Fruit fly (Drosophila melanogaster) whole organism, embryonic: ENCODE results near the gene CG31219.

Source experiments
- B-H1 ChIP-seq: fragments of 200-800 bp; sonication (Bioruptor generic); IDR thresholded peaks from 3 replicates; pipeline ENCODE4 v1.3.6; 2022; ENCODE audit warnings: missing biosample characterization, missing genetic modification characterization
- Bgb ChIP-seq: fragments of 200-800 bp; sonication (Bioruptor generic); IDR thresholded peaks from 2 replicates; pipeline ENCODE4 v1.3.6; 2022; ENCODE audit warnings: missing biosample characterization, missing genetic modification characterization; ENCODE audit not compliant: partially characterized antibody
- CG10209 ChIP-seq: fragments of 200-800 bp; sonication (Bioruptor generic); optimal IDR thresholded peaks from 3 replicates; lab custom pipeline; 2017; ENCODE audit warnings: missing biosample characterization, mild to moderate bottlenecking, missing genetic modification characterization, missing genetic modification reagents
- CG1024 ChIP-seq: fragments of 200-800 bp; sonication (Bioruptor generic); IDR thresholded peaks from 2 replicates; pipeline ENCODE4 v1.3.6; 2022; ENCODE audit warnings: missing biosample characterization, missing genetic modification characterization
- CG10543 ChIP-seq: fragments of 200-800 bp; sonication (Bioruptor generic); optimal IDR thresholded peaks from 3 replicates; lab custom pipeline; 2017; ENCODE audit warnings: missing biosample characterization, mild to moderate bottlenecking, missing genetic modification characterization, moderate library complexity
- CG11093 ChIP-seq: fragments of 200-800 bp; sonication (Bioruptor generic); IDR thresholded peaks from 3 replicates; pipeline ENCODE4 v1.3.6; 2022; ENCODE audit warnings: missing biosample characterization, missing genetic modification characterization
- CG11504 ChIP-seq: fragments of 200-800 bp; sonication (Bioruptor generic); optimal IDR thresholded peaks from 3 replicates; lab custom pipeline; 2019; ENCODE audit warnings: missing biosample characterization, mild to moderate bottlenecking, missing genetic modification characterization, moderate library complexity
- CG13123 ChIP-seq: fragments of 200-800 bp; sonication (Bioruptor generic); optimal IDR thresholded peaks from 2 replicates; lab custom pipeline; 2016; ENCODE audit warnings: missing biosample characterization, missing genetic modification characterization
- CG14050 ChIP-seq: fragments of 200-800 bp; sonication (Bioruptor generic); IDR thresholded peaks from 3 replicates; pipeline ENCODE4 v1.3.6; 2022; ENCODE audit warnings: missing biosample characterization, missing genetic modification characterization
- CG14667 ChIP-seq: fragments of 200-800 bp; sonication (Bioruptor generic); IDR thresholded peaks from 2 replicates; pipeline ENCODE4 v1.3.6; 2022; ENCODE audit warnings: missing biosample characterization, missing genetic modification characterization
- CG1529 ChIP-seq: fragments of 200-800 bp; sonication (Bioruptor generic); optimal IDR thresholded peaks from 3 replicates; lab custom pipeline; 2018; ENCODE audit warnings: missing biosample characterization, missing genetic modification characterization
- CG15479 ChIP-seq: fragments of 200-800 bp; sonication (Bioruptor generic); optimal IDR thresholded peaks from 3 replicates; lab custom pipeline; 2019; ENCODE audit warnings: missing biosample characterization, mild to moderate bottlenecking, missing genetic modification characterization, moderate library complexity
- CG16813 ChIP-seq: fragments of 200-800 bp; sonication (Bioruptor generic); IDR thresholded peaks from 3 replicates; pipeline ENCODE4 v1.3.6; 2022; ENCODE audit warnings: missing biosample characterization, missing genetic modification characterization; ENCODE audit not compliant: partially characterized antibody
- CG17802 ChIP-seq: fragments of 200-800 bp; sonication (Bioruptor generic); optimal IDR thresholded peaks from 2 replicates; lab custom pipeline; 2018; ENCODE audit warnings: missing biosample characterization, mild to moderate bottlenecking, missing genetic modification characterization, moderate library complexity
- CG18011 ChIP-seq: fragments of 200-800 bp; sonication (Bioruptor generic); optimal IDR thresholded peaks from 2 replicates; lab custom pipeline; 2017; ENCODE audit warnings: missing biosample characterization, missing genetic modification characterization, mild to moderate bottlenecking, moderate library complexity, missing genotype
- CG18262 ChIP-seq: fragments of 200-800 bp; optimal IDR thresholded peaks from 3 replicates; lab custom pipeline; 2019; ENCODE audit warnings: missing biosample characterization, mild to moderate bottlenecking, missing genetic modification characterization, moderate library complexity
- CG31365 ChIP-seq: fragments of 200-800 bp; sonication (Bioruptor generic); optimal IDR thresholded peaks from 2 replicates; lab custom pipeline; 2018; ENCODE audit warnings: missing biosample characterization, mild to moderate bottlenecking, missing genetic modification characterization
- CG5180 ChIP-seq: fragments of 200-800 bp; sonication (Bioruptor generic); optimal IDR thresholded peaks from 3 replicates; lab custom pipeline; 2017; ENCODE audit warnings: missing biosample characterization, missing genetic modification characterization, mild to moderate bottlenecking, moderate library complexity, missing genetic modification reagents
- CG5953 ChIP-seq: fragments of 200-800 bp; sonication (Bioruptor generic); IDR thresholded peaks from 2 replicates; pipeline ENCODE4 v1.3.6; 2022; ENCODE audit warnings: missing biosample characterization, missing genetic modification characterization
- CG6791 ChIP-seq: fragments of 200-800 bp; sonication (Bioruptor generic); IDR thresholded peaks from 3 replicates; pipeline ENCODE4 v1.3.6; 2022; ENCODE audit warnings: missing biosample characterization, missing genetic modification characterization; ENCODE audit not compliant: partially characterized antibody
- CG8388 ChIP-seq: fragments of 200-800 bp; sonication (Bioruptor generic); optimal IDR thresholded peaks from 2 replicates; lab custom pipeline; 2019; ENCODE audit warnings: missing biosample characterization, mild to moderate bottlenecking, missing genetic modification characterization, moderate library complexity
- CG8765 ChIP-seq: fragments of 200-800 bp; sonication (Bioruptor generic); IDR thresholded peaks from 2 replicates; pipeline ENCODE4 v1.3.6; 2022; ENCODE audit warnings: missing biosample characterization, missing genetic modification characterization
- CrebB ChIP-seq: fragments of 200-800 bp; sonication (Bioruptor generic); optimal IDR thresholded peaks from 3 replicates; lab custom pipeline; 2018; ENCODE audit warnings: missing biosample characterization, mild to moderate bottlenecking, missing genetic modification characterization
- Dek ChIP-seq: fragments of 200-800 bp; sonication (Bioruptor generic); optimal IDR thresholded peaks from 3 replicates; lab custom pipeline; 2019; ENCODE audit warnings: missing biosample characterization, mild to moderate bottlenecking, missing genetic modification characterization, moderate library complexity
- HmgD ChIP-seq: fragments of 200-800 bp; sonication (Bioruptor generic); optimal IDR thresholded peaks from 3 replicates; lab custom pipeline; 2016; ENCODE audit warnings: missing biosample characterization, missing genetic modification characterization
- Hr39 ChIP-seq: fragments of >200 bp; optimal IDR thresholded peaks from 2 replicates; lab custom pipeline; 2017
- MESR4 ChIP-seq: fragments of 200-800 bp; sonication (Bioruptor generic); optimal IDR thresholded peaks from 2 replicates; lab custom pipeline; 2018; ENCODE audit warnings: missing biosample characterization, mild to moderate bottlenecking, missing genetic modification characterization, moderate library complexity
- NC2β ChIP-seq: fragments of 200-800 bp; sonication (Bioruptor generic); optimal IDR thresholded peaks from 2 replicates; lab custom pipeline; 2016; ENCODE audit warnings: missing biosample characterization, missing genetic modification characterization
- Optix ChIP-seq: fragments of 200-800 bp; sonication (Bioruptor generic); IDR thresholded peaks from 3 replicates; pipeline ENCODE4 v1.3.6; 2022; ENCODE audit warnings: missing biosample characterization, missing genetic modification characterization
- Stat92E ChIP-seq, 3 experiments: fragments of >200 bp in 2 of 3; fragments of 200-800 bp in 1 of 3; sonication (Bioruptor generic) in 1 of 3; optimal IDR thresholded peaks; 2 replicates each; lab custom pipeline; 2017 to 2019; ENCODE audit warnings: missing biosample characterization in 3 of 3, missing genetic modification characterization in 3 of 3, mild to moderate bottlenecking in 1 of 3, moderate library complexity in 1 of 3
- ab ChIP-seq: fragments of 200-800 bp; sonication (Bioruptor generic); optimal IDR thresholded peaks from 2 replicates; lab custom pipeline; 2016; ENCODE audit warnings: missing biosample characterization, missing genetic modification characterization
- ato ChIP-seq: fragments of 200-800 bp; sonication (Bioruptor generic); IDR thresholded peaks from 2 replicates; pipeline ENCODE4 v1.3.6; 2022; ENCODE audit warnings: missing biosample characterization, missing genetic modification characterization; ENCODE audit not compliant: partially characterized antibody
- bbx ChIP-seq: fragments of 200-800 bp; sonication (Bioruptor generic); IDR thresholded peaks from 2 replicates; pipeline ENCODE4 v1.3.6; 2022; ENCODE audit warnings: missing biosample characterization, missing genetic modification characterization; ENCODE audit not compliant: partially characterized antibody
- danr ChIP-seq: fragments of 200-800 bp; sonication (Bioruptor generic); IDR thresholded peaks from 2 replicates; pipeline ENCODE4 v1.3.6; 2022; ENCODE audit warnings: missing biosample characterization, missing genetic modification characterization
- dmrt11E ChIP-seq: fragments of 200-800 bp; sonication (Bioruptor generic); optimal IDR thresholded peaks from 3 replicates; lab custom pipeline; 2018; ENCODE audit warnings: missing biosample characterization, mild to moderate bottlenecking, missing genetic modification characterization, moderate library complexity
- ewg ChIP-seq: fragments of 200-800 bp; sonication (Bioruptor generic); optimal IDR thresholded peaks from 3 replicates; lab custom pipeline; 2017; ENCODE audit warnings: mild to moderate bottlenecking, missing biosample characterization, missing genetic modification reagents, missing genetic modification characterization
- fru ChIP-seq: fragments of >200 bp; optimal IDR thresholded peaks from 2 replicates; lab custom pipeline; 2017
- gcm2 ChIP-seq: fragments of 200-800 bp; sonication (Bioruptor generic); optimal IDR thresholded peaks from 2 replicates; lab custom pipeline; 2016; ENCODE audit warnings: missing biosample characterization, missing genetic modification characterization
- ham ChIP-seq: fragments of 200-800 bp; sonication (Bioruptor generic); IDR thresholded peaks from 2 replicates; pipeline ENCODE4 v1.3.6; 2022; ENCODE audit warnings: missing biosample characterization, missing genetic modification characterization
- pfk ChIP-seq: fragments of 200-800 bp; sonication (Bioruptor generic); optimal IDR thresholded peaks from 2 replicates; lab custom pipeline; 2018; ENCODE audit warnings: missing biosample characterization, mild to moderate bottlenecking, missing genetic modification characterization, moderate library complexity
- pros ChIP-seq: fragments of 200-800 bp; sonication (Bioruptor generic); optimal IDR thresholded peaks from 3 replicates; lab custom pipeline; 2019; ENCODE audit warnings: missing biosample characterization, mild to moderate bottlenecking, missing genetic modification characterization, moderate library complexity
- salm ChIP-seq: fragments of 200-800 bp; sonication (Bioruptor generic); optimal IDR thresholded peaks from 2 replicates; lab custom pipeline; 2018; ENCODE audit warnings: missing biosample characterization, mild to moderate bottlenecking, missing genetic modification characterization
- sens ChIP-seq: fragments of 200-800 bp; sonication (Bioruptor generic); peaks from one replicate; lab custom pipeline; 2016; ENCODE audit warnings: missing biosample characterization, missing genetic modification characterization
- sisA ChIP-seq: fragments of 200-800 bp; sonication (Bioruptor generic); IDR thresholded peaks from 2 replicates; pipeline ENCODE4 v1.3.6; 2022; ENCODE audit warnings: missing biosample characterization, missing genetic modification characterization
- tap ChIP-seq: fragments of 200-800 bp; optimal IDR thresholded peaks from 3 replicates; lab custom pipeline; 2019; ENCODE audit warnings: missing biosample characterization, mild to moderate bottlenecking, missing genetic modification characterization, moderate library complexity
- unc-4 ChIP-seq: fragments of 200-800 bp; sonication (Bioruptor generic); IDR thresholded peaks from 2 replicates; pipeline ENCODE4 v1.3.6; 2022; ENCODE audit warnings: missing biosample characterization, missing genetic modification characterization; ENCODE audit not compliant: partially characterized antibody
- unpg ChIP-seq: fragments of 200-800 bp; sonication (Bioruptor generic); optimal IDR thresholded peaks from 3 replicates; lab custom pipeline; 2018; ENCODE audit warnings: missing biosample characterization, mild to moderate bottlenecking, missing genetic modification characterization, moderate library complexity
- usp ChIP-seq: fragments of >200 bp; optimal IDR thresholded peaks from 2 replicates; lab custom pipeline; 2017; ENCODE audit warnings: missing biosample characterization, missing genetic modification characterization
- yki ChIP-seq: fragments of >200 bp; optimal IDR thresholded peaks from 3 replicates; lab custom pipeline; 2018

CG31219 gene

DNA sequence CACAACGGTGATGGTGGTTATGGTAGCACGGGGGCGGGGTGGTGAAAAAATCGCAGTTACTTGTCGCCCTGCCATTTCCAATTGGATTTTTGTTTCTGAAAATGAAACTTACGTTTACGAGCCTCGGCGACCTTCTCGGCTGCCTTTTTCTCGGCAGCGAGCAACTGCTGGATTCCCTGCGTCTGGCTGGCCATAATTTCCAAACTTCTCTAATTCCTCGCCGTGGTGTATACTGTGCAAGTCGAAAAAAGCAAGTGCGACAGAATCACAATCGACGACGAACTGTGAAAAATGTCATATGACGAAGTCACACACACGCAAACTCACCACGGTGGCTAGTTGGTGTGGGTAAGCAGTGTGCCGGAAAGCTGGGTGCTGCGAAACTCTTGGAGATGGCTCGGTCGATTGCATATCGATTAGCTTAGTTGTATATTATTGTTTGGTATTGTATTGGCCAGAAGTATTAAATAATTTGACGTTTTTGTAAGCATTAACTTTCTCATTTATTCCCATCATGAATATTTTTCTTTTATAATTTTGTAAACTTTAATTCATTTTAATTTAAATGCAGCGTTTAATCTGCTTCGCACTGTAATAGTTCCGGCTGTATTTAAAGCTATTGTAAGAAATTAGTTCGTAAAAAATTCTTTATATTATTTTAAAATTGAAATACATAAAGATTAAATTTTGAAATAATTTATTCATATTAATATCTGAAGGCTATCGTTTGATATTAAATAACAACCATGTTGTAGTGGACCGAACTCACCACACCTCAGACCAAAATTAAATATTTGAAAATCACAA lies 6.5 kb upstream of the CG31219 start, which contains the start of gene Vha13 (continued):
- peak; percentile 70; the same call in 1 of the 2 replicates for TF ChIP-seq ato (GFP tag; lab: Robert Waterston, UW)
- no peak for TF ChIP-seq B-H1
- peak; percentile 79 for TF ChIP-seq bbx (GFP tag; lab: Robert Waterston, UW)
- TF ChIP-seq CG13123 (GFP tag; lab: Kevin White, UChicago): no peak
- peak; percentile 29 for TF ChIP-seq ab (GFP tag; lab: Kevin White, UChicago)
- no peak; the same call in 1 of the 2 replicates for TF ChIP-seq unc-4 (GFP tag; lab: Robert Waterston, UW)
- TF ChIP-seq CG11504 (tag; lab: Kevin White, UChicago): no peak
- no peak for TF ChIP-seq CG1529
- TF ChIP-seq sisA (GFP tag; lab: Robert Waterston, UW): peak; percentile 68
- no peak for TF ChIP-seq usp (GFP tag; lab: Kevin White, UChicago)
- peak; percentile 98 for TF ChIP-seq ewg (GFP tag; lab: Kevin White, UChicago)
- peak; percentile 42 for TF ChIP-seq Dek (tag; lab: Kevin White, UChicago)
- no peak for TF ChIP-seq CG5953
- TF ChIP-seq pfk (GFP tag; lab: Kevin White, UChicago): peak; percentile 43
- no peak for TF ChIP-seq CG8765
- TF ChIP-seq NC2β: no peak
- peak; percentile 79 for TF ChIP-seq Bgb (GFP tag; lab: Robert Waterston, UW)
- no peak for TF ChIP-seq Stat92E (GFP tag; optimal IDR thresholded peaks at IDR 0.05; lab: Kevin White, UChicago)
- no peak for TF ChIP-seq salm
- TF ChIP-seq gcm2 (GFP tag; lab: Kevin White, UChicago): no peak
- TF ChIP-seq CG15479 (GFP tag; lab: Kevin White, UChicago): no peak
- peak; percentile 39; the same call in 1 of the 2 replicates for TF ChIP-seq CG14667
- TF ChIP-seq CG31365 (tag; lab: Kevin White, UChicago): no peak
- peak; percentile 0 for TF ChIP-seq CG10209
- TF ChIP-seq tap (tag; lab: Kevin White, UChicago): peak; percentile 4
- TF ChIP-seq CG11093 (GFP tag; lab: Robert Waterston, UW): no peak
- TF ChIP-seq dmrt11E (tag; lab: Kevin White, UChicago): peak; percentile 9
- TF ChIP-seq sens: peak; percentile 48
- TF ChIP-seq danr: peak; percentile 52; the same call in 1 of the 2 replicates
- TF ChIP-seq unpg (GFP tag; lab: Kevin White, UChicago): no peak
- no peak for TF ChIP-seq pros (GFP tag; lab: Kevin White, UChicago)
- no peak for TF ChIP-seq Hr39 (lab: Kevin White, UChicago)
- peak; percentile 36 for TF ChIP-seq CrebB
- peak; percentile 98 for TF ChIP-seq CG18011 (GFP tag; lab: Kevin White, UChicago)
- no peak for TF ChIP-seq CG14050
- TF ChIP-seq CG10543 (GFP tag; lab: Kevin White, UChicago): peak; percentile 27
- peak; percentile 79 for TF ChIP-seq HmgD
- TF ChIP-seq ham (GFP tag; lab: Robert Waterston, UW): peak; percentile 27; the same call in 1 of the 2 replicates
- peak; percentile 63 for TF ChIP-seq CG16813
- TF ChIP-seq CG17802 (tag; lab: Kevin White, UChicago): no peak
- peak; percentile 22 for TF ChIP-seq CG18262 (tag; lab: Kevin White, UChicago)
- TF ChIP-seq CG5180 (GFP tag; lab: Kevin White, UChicago): no peak
- no peak for TF ChIP-seq Optix (GFP tag; lab: Robert Waterston, UW)
- peak; percentile 99 for TF ChIP-seq MESR4 (GFP tag; lab: Kevin White, UChicago)
- TF ChIP-seq CG6791 (GFP tag; lab: Robert Waterston, UW): peak; percentile 82
- no peak for TF ChIP-seq yki (lab: Kevin White, UChicago)
- TF ChIP-seq CG1024 (GFP tag; lab: Robert Waterston, UW): peak; percentile 14; the same call in 1 of the 2 replicates
- no peak for TF ChIP-seq fru (lab: Kevin White, UChicago)
- TF ChIP-seq CG8388 (GFP tag; lab: Kevin White, UChicago): no peak
